Worm (Caenorhabditis elegans): Measurements from ENCODE around the gene Y51H7C.7.
"Not testable (repeated sequence)": the region's sequence is repeated elsewhere in the genome, so short reads cannot be mapped to it uniquely, and the experiment has no call there.

Y51H7C.7 gene

ce11 chrII:1444911-1445310 lies 42.5 kb downstream of the Y51H7C.7 start, which contains the start of gene scl-17:
Gene scl-17 (plus strand): TSS chrII:1445211.
- TF ChIP-seq unc-62 (GFP tag; optimal IDR thresholded peaks at IDR 0.05) = no peak

- not testable (repeated sequence) for TF ChIP-seq unc-62 (GFP tag; optimal IDR thresholded peaks at IDR 0.05)
These were observed 44.4 kb downstream of the Y51H7C.7 start, which contains the start of gene Y51H7C.12 for ce11 chrII:1446696-1447293. Gene Y51H7C.12 (minus strand): TSS chrII:1446746.
